Fruit fly (Drosophila melanogaster): ENCODE measurements around the gene CG15741.

DNA sequence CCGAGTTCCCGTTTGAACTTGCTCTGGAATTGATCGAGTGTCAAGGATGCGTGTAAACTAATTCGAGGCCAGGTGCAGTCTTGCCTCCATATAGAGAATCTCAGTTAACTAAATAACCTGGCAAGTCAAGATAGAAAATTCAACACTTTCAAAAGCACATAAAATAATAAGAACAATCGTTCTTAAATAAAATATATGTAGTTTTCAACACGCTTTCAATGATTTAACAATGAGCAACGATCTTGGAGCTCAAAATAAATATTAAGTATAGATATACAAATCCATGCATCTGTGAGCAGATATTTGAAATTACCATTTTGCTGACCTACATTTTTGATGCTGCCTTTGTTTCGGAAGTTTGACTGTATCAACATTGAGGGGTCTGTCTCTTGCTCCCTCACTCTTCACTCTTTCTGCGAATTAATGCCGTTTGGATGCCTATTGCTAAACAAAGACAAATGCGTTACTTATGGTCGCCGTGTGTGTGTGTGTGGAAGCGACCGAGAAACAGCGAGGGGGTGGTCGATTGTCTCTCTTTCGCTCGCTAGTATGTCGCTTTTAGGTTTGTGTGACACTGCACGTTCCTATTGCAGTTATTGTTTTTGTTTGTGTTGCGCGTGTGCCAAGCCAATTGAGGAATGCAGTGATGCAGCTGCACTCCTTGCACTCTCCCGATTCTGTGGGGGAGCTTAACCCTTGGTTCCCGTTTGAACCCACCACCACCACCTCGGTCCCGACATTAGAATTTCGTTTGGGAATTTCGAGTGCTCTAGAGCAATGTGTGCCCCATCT lies 17.3 kb downstream of the CG15741 start:
- TF ChIP-seq kay (GFP tag; ENCODE audit: borderline replicate concordance) = peak; percentile 83
- peak; percentile 78 for TF ChIP-seq bab1 (GFP tag; optimal IDR thresholded peaks at IDR 0.05)
- TF ChIP-seq tj (GFP tag; optimal IDR thresholded peaks at IDR 0.05) = peak; percentile 80
- peak; percentile 92 for TF ChIP-seq pad (GFP tag; optimal IDR thresholded peaks at IDR 0.05)
- TF ChIP-seq CG14711 (tag; optimal IDR thresholded peaks at IDR 0.05) = peak; percentile 77
- peak; percentile 54 for TF ChIP-seq Crg-1 (GFP tag; optimal IDR thresholded peaks at IDR 0.05)
- TF ChIP-seq CG1620 (GFP tag; optimal IDR thresholded peaks at IDR 0.05) = peak; percentile 78
- TF ChIP-seq CG33017 (tag; optimal IDR thresholded peaks at IDR 0.05) = peak; percentile 78
- peak; percentile 77 for TF ChIP-seq CG5204 (GFP tag; optimal IDR thresholded peaks at IDR 0.05)
- peak; percentile 84 for TF ChIP-seq Hr96 (GFP tag; optimal IDR thresholded peaks at IDR 0.05)
- peak; percentile 91 for TF ChIP-seq CG7101 (tag; optimal IDR thresholded peaks at IDR 0.05)
- TF ChIP-seq Mnt (GFP tag; optimal IDR thresholded peaks at IDR 0.05) = peak; percentile 70
- peak; percentile 80 for TF ChIP-seq toe (GFP tag; optimal IDR thresholded peaks at IDR 0.05)
